Fruit fly (Drosophila melanogaster) whole organism, embryonic: ENCODE results near the gene Hmr.
A peak's percentile ranks its signal among the peaks of the same experiment; 100 is the strongest.

Source experiments
- Ada2b ChIP-seq: fragments of 200-800 bp; sonication (Bioruptor generic); IDR thresholded peaks from 2 replicates; pipeline ENCODE4 v1.3.6; 2022; ENCODE audit warnings: missing biosample characterization, missing genetic modification characterization
- Antp ChIP-seq: fragments of 200-800 bp; sonication (Bioruptor generic); optimal IDR thresholded peaks from 3 replicates; lab custom pipeline; 2016; ENCODE audit warnings: missing biosample characterization, missing genetic modification characterization
- Atf6 ChIP-seq: fragments of 200-800 bp; sonication (Bioruptor generic); IDR thresholded peaks from 2 replicates; pipeline ENCODE4 v1.3.6; 2022; ENCODE audit warnings: missing biosample characterization, missing genetic modification characterization
- CG10431 ChIP-seq: fragments of 200-800 bp; sonication (Bioruptor generic); optimal IDR thresholded peaks from 3 replicates; lab custom pipeline; 2018; ENCODE audit warnings: missing biosample characterization, mild to moderate bottlenecking, missing genetic modification characterization
- CG12744 ChIP-seq: fragments of 200-800 bp; sonication (Bioruptor generic); optimal IDR thresholded peaks from 2 replicates; lab custom pipeline; 2016; ENCODE audit warnings: missing biosample characterization, missing genetic modification characterization
- CG13424 ChIP-seq: fragments of 200-800 bp; sonication (Bioruptor generic); optimal IDR thresholded peaks from 2 replicates; lab custom pipeline; 2019; ENCODE audit warnings: missing biosample characterization, mild to moderate bottlenecking, missing genetic modification characterization, moderate library complexity
- CG14860 ChIP-seq: fragments of 200-800 bp; sonication (Bioruptor generic); IDR thresholded peaks from 3 replicates; pipeline ENCODE4 v1.3.6; 2022; ENCODE audit warnings: missing biosample characterization, missing genetic modification characterization; ENCODE audit not compliant: partially characterized antibody
- CG1832 ChIP-seq: fragments of 200-800 bp; sonication (Bioruptor generic); optimal IDR thresholded peaks from 2 replicates; lab custom pipeline; 2017; ENCODE audit warnings: missing biosample characterization, mild to moderate bottlenecking, missing genetic modification characterization, inconsistent platforms
- CG3065 ChIP-seq: fragments of 200-800 bp; sonication (Bioruptor generic); optimal IDR thresholded peaks from 2 replicates; lab custom pipeline; 2016; ENCODE audit warnings: missing biosample characterization, missing genetic modification characterization
- CG32767 ChIP-seq: fragments of 200-800 bp; sonication (Bioruptor generic); IDR thresholded peaks from 2 replicates; pipeline ENCODE4 v1.3.6; 2022; ENCODE audit warnings: missing biosample characterization, missing genetic modification characterization
- CG4282 ChIP-seq: fragments of 200-800 bp; sonication (Bioruptor generic); optimal IDR thresholded peaks from 2 replicates; lab custom pipeline; 2016; ENCODE audit warnings: missing biosample characterization, missing genetic modification characterization
- CG4360 ChIP-seq: fragments of 200-800 bp; sonication (Bioruptor generic); IDR thresholded peaks from 2 replicates; pipeline ENCODE4 v1.3.6; 2022; ENCODE audit warnings: missing biosample characterization, missing genetic modification characterization
- CG43689 ChIP-seq: fragments of 200-800 bp; sonication (Bioruptor generic); IDR thresholded peaks from 2 replicates; pipeline ENCODE4 v1.3.6; 2022; ENCODE audit warnings: missing biosample characterization, missing genetic modification characterization
- CG6813 ChIP-seq: fragments of 200-800 bp; sonication (Bioruptor generic); optimal IDR thresholded peaks from 2 replicates; lab custom pipeline; 2017; ENCODE audit warnings: missing biosample characterization, missing genetic modification characterization, mild to moderate bottlenecking, moderate library complexity, missing genetic modification reagents
- CG8290 ChIP-seq, 3 experiments: fragments of 200-800 bp; sonication (Bioruptor generic); optimal IDR thresholded peaks; 2 replicates each; lab custom pipeline; 2016 to 2019; ENCODE audit warnings: missing biosample characterization in 3 of 3, missing genetic modification characterization in 3 of 3, mild to moderate bottlenecking in 2 of 3, moderate library complexity in 1 of 3
- CG9437 ChIP-seq: fragments of 200-800 bp; sonication (Bioruptor generic); optimal IDR thresholded peaks from 2 replicates; lab custom pipeline; 2018; ENCODE audit warnings: missing biosample characterization, mild to moderate bottlenecking, missing genetic modification characterization
- CG9797 ChIP-seq: fragments of 200-800 bp; sonication (Bioruptor generic); optimal IDR thresholded peaks from 3 replicates; lab custom pipeline; 2018; ENCODE audit warnings: missing biosample characterization, mild to moderate bottlenecking, missing genetic modification characterization
- Dip3 ChIP-seq: fragments of 200-800 bp; sonication (Bioruptor generic); optimal IDR thresholded peaks from 3 replicates; lab custom pipeline; 2016; ENCODE audit warnings: missing biosample characterization, missing genetic modification characterization
- E2f1 ChIP-seq: fragments of 200-800 bp; sonication (Bioruptor generic); IDR thresholded peaks from 2 replicates; pipeline ENCODE4 v1.3.6; 2022; ENCODE audit warnings: missing biosample characterization, missing genetic modification characterization
- E2f2 ChIP-seq: fragments of 200-800 bp; sonication (Bioruptor generic); IDR thresholded peaks from 2 replicates; pipeline ENCODE4 v1.3.6; 2022; ENCODE audit warnings: missing biosample characterization, missing genetic modification characterization
- Ets97D ChIP-seq: fragments of 200-800 bp; sonication (Bioruptor generic); optimal IDR thresholded peaks from 3 replicates; lab custom pipeline; 2016; ENCODE audit warnings: missing biosample characterization, missing genetic modification characterization
- HHEX ChIP-seq: fragments of 200-800 bp; sonication (Bioruptor generic); optimal IDR thresholded peaks from 3 replicates; lab custom pipeline; 2017; ENCODE audit warnings: missing biosample characterization, mild to moderate bottlenecking, missing genetic modification characterization, missing genetic modification reagents
- HLH54F ChIP-seq: fragments of 200-800 bp; sonication (Bioruptor generic); optimal IDR thresholded peaks from 3 replicates; lab custom pipeline; 2016; ENCODE audit warnings: missing biosample characterization, missing genetic modification characterization
- Hr78 ChIP-seq, 2 experiments: fragments of 200-800 bp in 1 of 2; fragments of >200 bp in 1 of 2; sonication (Bioruptor generic) in 1 of 2; optimal IDR thresholded peaks; 2 replicates each; lab custom pipeline; 2017 to 2019; ENCODE audit warnings: missing biosample characterization in 2 of 2, missing genetic modification characterization in 2 of 2, mild to moderate bottlenecking in 1 of 2, moderate library complexity in 1 of 2
- Kr ChIP-seq: fragments of 200-800 bp; sonication (Bioruptor generic); optimal IDR thresholded peaks from 2 replicates; lab custom pipeline; 2017; ENCODE audit warnings: missing biosample characterization, mild to moderate bottlenecking, missing genetic modification characterization
- Med ChIP-seq: fragments of 200-800 bp; sonication (Bioruptor generic); peaks from one replicate; lab custom pipeline; 2016; ENCODE audit warnings: missing biosample characterization, missing genetic modification characterization, mild to moderate bottlenecking, inconsistent platforms, moderate library complexity
- Meics ChIP-seq: fragments of 200-800 bp; sonication (Bioruptor generic); optimal IDR thresholded peaks from 2 replicates; lab custom pipeline; 2017; ENCODE audit warnings: missing biosample characterization, mild to moderate bottlenecking, missing genetic modification characterization
- Myb ChIP-seq: fragments of 200-800 bp; sonication (Bioruptor generic); optimal IDR thresholded peaks from 2 replicates; lab custom pipeline; 2016; ENCODE audit warnings: missing biosample characterization, missing genetic modification characterization
- Scr ChIP-seq: fragments of 200-800 bp; sonication (Bioruptor generic); IDR thresholded peaks from 2 replicates; pipeline ENCODE4 v1.3.6; 2022; ENCODE audit warnings: missing biosample characterization, missing genetic modification characterization; ENCODE audit not compliant: partially characterized antibody
- Stat92E ChIP-seq, 3 experiments: fragments of >200 bp in 2 of 3; fragments of 200-800 bp in 1 of 3; sonication (Bioruptor generic) in 1 of 3; optimal IDR thresholded peaks; 2 replicates each; lab custom pipeline; 2017 to 2019; ENCODE audit warnings: missing biosample characterization in 3 of 3, missing genetic modification characterization in 3 of 3, mild to moderate bottlenecking in 1 of 3, moderate library complexity in 1 of 3
- Taf1 ChIP-seq: fragments of 200-800 bp; sonication (Bioruptor generic); IDR thresholded peaks from 2 replicates; pipeline ENCODE4 v1.3.6; 2022; ENCODE audit warnings: missing biosample characterization, missing genetic modification characterization
- cad ChIP-seq: fragments of >200 bp; optimal IDR thresholded peaks from 2 replicates; lab custom pipeline; 2017; ENCODE audit warnings: missing biosample characterization, missing genetic modification characterization
- corto ChIP-seq: fragments of 200-800 bp; sonication (Bioruptor generic); optimal IDR thresholded peaks from 2 replicates; lab custom pipeline; 2016; ENCODE audit warnings: missing biosample characterization, mild to moderate bottlenecking, missing genetic modification characterization, moderate library complexity
- danr ChIP-seq: fragments of 200-800 bp; sonication (Bioruptor generic); IDR thresholded peaks from 2 replicates; pipeline ENCODE4 v1.3.6; 2022; ENCODE audit warnings: missing biosample characterization, missing genetic modification characterization
- dysf ChIP-seq: fragments of 200-800 bp; sonication (Bioruptor generic); IDR thresholded peaks from 3 replicates; pipeline ENCODE4 v1.3.6; 2022; ENCODE audit warnings: missing biosample characterization, missing genetic modification characterization
- esg ChIP-seq: fragments of 200-800 bp; sonication (Bioruptor generic); conservative IDR thresholded peaks from 2 replicates; pipeline ENCODE4 v1.3.6; 2022; ENCODE audit warnings: missing biosample characterization, missing genetic modification characterization
- fd64A ChIP-seq: fragments of 200-800 bp; sonication (Bioruptor generic); optimal IDR thresholded peaks from 3 replicates; lab custom pipeline; 2018; ENCODE audit warnings: missing biosample characterization, mild to moderate bottlenecking, missing genetic modification characterization
- fu2 ChIP-seq: fragments of 200-800 bp; sonication (Bioruptor generic); optimal IDR thresholded peaks from 2 replicates; lab custom pipeline; 2016; ENCODE audit warnings: missing biosample characterization, missing genetic modification characterization
- inv ChIP-seq: fragments of 200-800 bp; sonication (Bioruptor generic); IDR thresholded peaks from 2 replicates; pipeline ENCODE4 v1.3.6; 2022; ENCODE audit warnings: missing biosample characterization, missing genetic modification characterization; ENCODE audit not compliant: partially characterized antibody
- nerfin-2 ChIP-seq: fragments of 200-800 bp; sonication (Bioruptor generic); IDR thresholded peaks from 2 replicates; pipeline ENCODE4 v1.3.6; 2022; ENCODE audit warnings: missing biosample characterization, missing genetic modification characterization; ENCODE audit not compliant: partially characterized antibody
- pb ChIP-seq: fragments of 200-800 bp; sonication (Bioruptor generic); optimal IDR thresholded peaks from 3 replicates; lab custom pipeline; 2016; ENCODE audit warnings: missing biosample characterization, missing genetic modification characterization
- pnt ChIP-seq: fragments of 200-800 bp; sonication (Bioruptor generic); optimal IDR thresholded peaks from 3 replicates; lab custom pipeline; 2016; ENCODE audit warnings: missing biosample characterization, missing genetic modification characterization
- schlank ChIP-seq: fragments of 200-800 bp; sonication (Bioruptor generic); optimal IDR thresholded peaks from 2 replicates; lab custom pipeline; 2018; ENCODE audit warnings: missing biosample characterization, mild to moderate bottlenecking, missing genetic modification characterization
- sens ChIP-seq: fragments of 200-800 bp; sonication (Bioruptor generic); peaks from one replicate; lab custom pipeline; 2016; ENCODE audit warnings: missing biosample characterization, missing genetic modification characterization
- seq ChIP-seq: fragments of 200-800 bp; sonication (Bioruptor generic); IDR thresholded peaks from 2 replicates; pipeline ENCODE4 v1.3.6; 2022; ENCODE audit warnings: missing biosample characterization, missing genetic modification characterization
- sim ChIP-seq: fragments of 200-800 bp; sonication (Bioruptor generic); IDR thresholded peaks from 2 replicates; pipeline ENCODE4 v1.3.6; 2022; ENCODE audit warnings: missing biosample characterization, missing genetic modification characterization
- stc ChIP-seq: fragments of 200-800 bp; sonication (Bioruptor generic); IDR thresholded peaks from 2 replicates; pipeline ENCODE4 v1.3.6; 2022; ENCODE audit warnings: missing biosample characterization, missing genetic modification characterization
- stwl ChIP-seq: fragments of 200-800 bp; sonication (Bioruptor generic); optimal IDR thresholded peaks from 3 replicates; lab custom pipeline; 2018; ENCODE audit warnings: missing biosample characterization, mild to moderate bottlenecking, missing genetic modification characterization, moderate library complexity
- tin ChIP-seq: fragments of 200-800 bp; sonication (Bioruptor generic); optimal IDR thresholded peaks from 3 replicates; lab custom pipeline; 2016; ENCODE audit warnings: missing biosample characterization, missing genetic modification characterization
- tll ChIP-seq, 2 experiments: fragments of 200-800 bp in 1 of 2; fragments of >200 bp in 1 of 2; sonication (Bioruptor generic) in 1 of 2; optimal IDR thresholded peaks; 2 replicates each; lab custom pipeline; 2017 to 2019; ENCODE audit warnings: missing biosample characterization in 2 of 2, missing genetic modification characterization in 2 of 2, mild to moderate bottlenecking in 1 of 2, moderate library complexity in 1 of 2
- usp ChIP-seq: fragments of >200 bp; optimal IDR thresholded peaks from 2 replicates; lab custom pipeline; 2017; ENCODE audit warnings: missing biosample characterization, missing genetic modification characterization

Hmr gene

dm6 chrX:10595813-10596212, at the start of gene Hmr, which contains the start of gene CG2124 (continued):
- TF ChIP-seq CG9437 (GFP tag; lab: Kevin White, UChicago) (peak; percentile 60), inv (GFP tag; lab: Robert Waterston, UW) (peak; percentile 50), CG43689 (GFP tag; lab: Robert Waterston, UW) (no peak), Scr (GFP tag; lab: Robert Waterston, UW) (peak; percentile 79), Taf1 (GFP tag; lab: Robert Waterston, UW) (no peak), Med (GFP tag; lab: Kevin White, UChicago) (peak; percentile 61), HLH54F (no peak), Stat92E (GFP tag; optimal IDR thresholded peaks at IDR 0.05; lab: Kevin White, UChicago) (peak in 1 of 3 experiments; percentile 30), tll (GFP tag; optimal IDR thresholded peaks at IDR 0.05; lab: Kevin White, UChicago) (no peak), CG10431 (no peak), CG4360 (GFP tag; lab: Robert Waterston, UW) (no peak), Kr (GFP tag; lab: Kevin White, UChicago) (no peak), CG8290 (GFP tag; optimal IDR thresholded peaks at IDR 0.05; lab: Kevin White, UChicago) (no peak), CG8290 (tag; optimal IDR thresholded peaks at IDR 0.05; lab: Kevin White, UChicago) (no peak), CG9797 (GFP tag; lab: Kevin White, UChicago) (peak; percentile 26), danr (GFP tag; lab: Robert Waterston, UW) (no peak), corto (GFP tag; lab: Kevin White, UChicago) (no peak), E2f2 (GFP tag; lab: Robert Waterston, UW) (peak; percentile 45), CG3065 (GFP tag; lab: Kevin White, UChicago) (no peak), CG1832 (GFP tag; lab: Kevin White, UChicago) (no peak), Hr78 (GFP tag; optimal IDR thresholded peaks at IDR 0.05; lab: Kevin White, UChicago) (no peak), CG14860 (peak; percentile 74), pb (GFP tag; lab: Kevin White, UChicago) (no peak), stc (no peak), sens (no peak), cad (no peak), CG6813 (GFP tag; lab: Kevin White, UChicago) (no peak), schlank (tag; lab: Kevin White, UChicago) (no peak), CG32767 (GFP tag; lab: Robert Waterston, UW) (no peak), Dip3 (no peak), usp (GFP tag; lab: Kevin White, UChicago) (no peak), pnt (GFP tag; lab: Kevin White, UChicago) (no peak), esg (no peak), Meics (GFP tag; lab: Kevin White, UChicago) (no peak), Ets97D (GFP tag; lab: Kevin White, UChicago) (peak; percentile 4), fu2 (GFP tag; lab: Kevin White, UChicago) (no peak), nerfin-2 (0 out of 2 replicates have a peak, but pooled peaks have one; percentile 42), Atf6 (no peak), CG12744 (GFP tag; lab: Kevin White, UChicago) (no peak), fd64A (GFP tag; lab: Kevin White, UChicago) (no peak), sim (GFP tag; lab: Robert Waterston, UW) (no peak), dysf (GFP tag; lab: Robert Waterston, UW) (no peak), HHEX (GFP tag; lab: Kevin White, UChicago) (no peak), Antp (GFP tag; lab: Kevin White, UChicago) (no peak), tin (GFP tag; lab: Kevin White, UChicago) (no peak), CG4282 (GFP tag; lab: Kevin White, UChicago) (no peak), CG13424 (tag; lab: Kevin White, UChicago) (no peak), stwl (tag; lab: Kevin White, UChicago) (peak; percentile 67), Ada2b (GFP tag; lab: Robert Waterston, UW) (no peak), E2f1 (GFP tag; lab: Robert Waterston, UW) (no peak), seq (no peak), Myb (GFP tag; lab: Kevin White, UChicago) (peak; percentile 61)
